Worm (Caenorhabditis elegans): ENCODE data around the gene lon-1.

The lon-1 gene

ce11 chrIII:5448177-5448576 is 26.1 kb upstream of the lon-1 start, which contains the start of gene skpt-1 (continued):
- no peak for TF ChIP-seq ztf-26 (tag; optimal IDR thresholded peaks at IDR 0.05)
- TF ChIP-seq egl-44 (GFP tag; IDR thresholded peaks at IDR 0.05) = no peak
- TF ChIP-seq fkh-3 (tag; optimal IDR thresholded peaks at IDR 0.05) = no peak
- no peak for TF ChIP-seq F23B12.7 (tag; optimal IDR thresholded peaks at IDR 0.05; ENCODE audit: insufficient read depth)
- TF ChIP-seq F39B2.1 (GFP tag; IDR thresholded peaks at IDR 0.05) = no peak
- TF ChIP-seq nfyb-1 (GFP tag; IDR thresholded peaks at IDR 0.05) = peak; percentile 73; the same call in 1 of the 2 replicates
- TF ChIP-seq sdz-38 (tag; optimal IDR thresholded peaks at IDR 0.05) = no peak
- TF ChIP-seq hmg-20 (GFP tag; IDR thresholded peaks at IDR 0.05) = no peak
- no peak for TF ChIP-seq nhr-90 (tag; optimal IDR thresholded peaks at IDR 0.05)
- no peak for TF ChIP-seq hlh-12 (tag; optimal IDR thresholded peaks at IDR 0.05)
- TF ChIP-seq ceh-91 (GFP tag; IDR thresholded peaks at IDR 0.05) = peak; percentile 96
- TF ChIP-seq cebp-1 (GFP tag; IDR thresholded peaks at IDR 0.05) = no peak
- peak; percentile 11 for TF ChIP-seq cebp-1 (tag; optimal IDR thresholded peaks at IDR 0.05)
- peak; percentile 62; the same call in 1 of the 2 replicates for TF ChIP-seq pbrm-1 (GFP tag; IDR thresholded peaks at IDR 0.05)
- no peak for TF ChIP-seq nfya-2 (GFP tag; IDR thresholded peaks at IDR 0.05)
- no peak for TF ChIP-seq nhr-120 (GFP tag; IDR thresholded peaks at IDR 0.05)
- TF ChIP-seq ceh-100 (GFP tag; IDR thresholded peaks at IDR 0.05) = peak; percentile 63; the same call in 1 of the 2 replicates
- TF ChIP-seq madf-8 (GFP tag; conservative IDR thresholded peaks at IDR 0.05) = peak; percentile 97
- no peak for TF ChIP-seq mel-28 (tag; optimal IDR thresholded peaks at IDR 0.05; ENCODE audit: borderline replicate concordance)
- TF ChIP-seq ztf-22 (GFP tag; optimal IDR thresholded peaks at IDR 0.05) = no peak
- TF ChIP-seq K12H6.12 (tag; optimal IDR thresholded peaks at IDR 0.05) = no peak
- no peak for TF ChIP-seq nhr-179 (tag; optimal IDR thresholded peaks at IDR 0.05)
- TF ChIP-seq let-526 (GFP tag; IDR thresholded peaks at IDR 0.05) = no peak
- TF ChIP-seq sptf-2 (GFP tag; optimal IDR thresholded peaks at IDR 0.05) = no peak
- TF ChIP-seq ztf-28 (GFP tag; IDR thresholded peaks at IDR 0.05) = 0 out of 2 replicates have a peak, but pooled peaks have one; percentile 77
- no peak for TF ChIP-seq zfh-2 (GFP tag; conservative IDR thresholded peaks at IDR 0.05)
- TF ChIP-seq die-1 (tag; optimal IDR thresholded peaks at IDR 0.05) = no peak
- TF ChIP-seq lin-54 (GFP tag; optimal IDR thresholded peaks at IDR 0.05) = peak; percentile 96
- TF ChIP-seq cebp-2 (GFP tag; IDR thresholded peaks at IDR 0.05) = no peak

ce11 chrIII:5449762-5450308 is 24.4 kb upstream of the lon-1 start, which contains the start of gene F48E8.8:
Gene F48E8.8, minus strand, starts transcription at chrIII:5449812.
- no peak for TF ChIP-seq F39B2.1 (GFP tag; IDR thresholded peaks at IDR 0.05)
- TF ChIP-seq ceh-40 (GFP tag; IDR thresholded peaks at IDR 0.05) = no peak
- no peak for TF ChIP-seq Y95B8A.8 (GFP tag; IDR thresholded peaks at IDR 0.05)
- no peak for TF ChIP-seq ceh-79 (tag; optimal IDR thresholded peaks at IDR 0.05)
- no peak for TF ChIP-seq nfya-2 (GFP tag; IDR thresholded peaks at IDR 0.05)
- TF ChIP-seq B0261.1 (tag; optimal IDR thresholded peaks at IDR 0.05) = no peak
- TF ChIP-seq hlh-26 (GFP tag; conservative IDR thresholded peaks at IDR 0.05) = no peak
- no peak for TF ChIP-seq zim-3 (tag; optimal IDR thresholded peaks at IDR 0.05)
- no peak for TF ChIP-seq ztf-25 (GFP tag; IDR thresholded peaks at IDR 0.05)
- TF ChIP-seq dpl-1 (GFP tag; optimal IDR thresholded peaks at IDR 0.05) = no peak
- no peak for TF ChIP-seq xnd-1 (tag; optimal IDR thresholded peaks at IDR 0.05)
- TF ChIP-seq lin-40 (tag; optimal IDR thresholded peaks at IDR 0.05) = peak; percentile 21
- no peak for TF ChIP-seq hlh-12 (tag; optimal IDR thresholded peaks at IDR 0.05)
- TF ChIP-seq Y53G8AR.9 (GFP tag; conservative IDR thresholded peaks at IDR 0.05) = no peak
- no peak for TF ChIP-seq ztf-3 (GFP tag; optimal IDR thresholded peaks at IDR 0.05)
- TF ChIP-seq snpc-3.4 (tag; optimal IDR thresholded peaks at IDR 0.05) = no peak
- no peak for TF ChIP-seq F33H1.4 (GFP tag; IDR thresholded peaks at IDR 0.05)
- no peak for TF ChIP-seq tlf-1 (GFP tag; optimal IDR thresholded peaks at IDR 0.05)
- no peak for TF ChIP-seq ets-4 (GFP tag; optimal IDR thresholded peaks at IDR 0.05)
- TF ChIP-seq attf-3 (GFP tag; conservative IDR thresholded peaks at IDR 0.05) = no peak
- peak; percentile 22 for TF ChIP-seq ceh-27 (GFP tag; optimal IDR thresholded peaks at IDR 0.05)
- peak; percentile 21 for TF ChIP-seq tbp1 (GFP tag; optimal IDR thresholded peaks at IDR 0.05)
- TF ChIP-seq athp-1 (tag; optimal IDR thresholded peaks at IDR 0.05) = no peak
- no peak for TF ChIP-seq snpc-1.1 (tag; optimal IDR thresholded peaks at IDR 0.05; ENCODE audit: insufficient read depth)

All from whole organism, young adult.